Worm (Caenorhabditis elegans) whole organism, mixed stage, embryonic: ENCODE data around the gene T22B7.8.

Source experiments
- blmp-1 ChIP-seq: fragments of 150-350 bp; optimal IDR thresholded peaks from 2 replicates; lab custom pipeline; 2014; ENCODE audit warnings: missing biosample characterization, missing genetic modification characterization
- drap-1 ChIP-seq: fragments of 200-800 bp; sonication (Bioruptor generic); optimal IDR thresholded peaks from 3 replicates; lab custom pipeline; 2018; ENCODE audit warnings: mild to moderate bottlenecking, missing genetic modification characterization, missing compliant biosample characterization
- lin-13 ChIP-seq: fragments of 150-350 bp; optimal IDR thresholded peaks from 2 replicates; lab custom pipeline; 2014; ENCODE audit warnings: missing biosample characterization, missing genetic modification characterization
- lsy-2 ChIP-seq: fragments of 150-350 bp; optimal IDR thresholded peaks from 2 replicates; lab custom pipeline; 2014; ENCODE audit warnings: missing biosample characterization, missing genetic modification characterization
- mab-5 ChIP-seq: fragments of 150-350 bp; optimal IDR thresholded peaks from 2 replicates; lab custom pipeline; 2014; ENCODE audit warnings: missing biosample characterization, missing genetic modification characterization
- nhr-12 ChIP-seq: fragments of 150-350 bp; optimal IDR thresholded peaks from 2 replicates; lab custom pipeline; 2014; ENCODE audit warnings: missing biosample characterization, missing genetic modification characterization
- nhr-28 ChIP-seq: fragments of 150-350 bp; optimal IDR thresholded peaks from 2 replicates; lab custom pipeline; 2014; ENCODE audit warnings: missing biosample characterization, missing genetic modification characterization
- nhr-76 ChIP-seq: sonication (generic microtip); optimal IDR thresholded peaks from 2 replicates; lab custom pipeline; 2017; ENCODE audit warnings: missing biosample characterization, missing genetic modification characterization
- snpc-4 ChIP-seq: fragments of 150-350 bp; optimal IDR thresholded peaks from 2 replicates; lab custom pipeline; 2014; ENCODE audit warnings: missing biosample characterization, missing genetic modification characterization
- ztf-11 ChIP-seq: fragments of 150-350 bp; optimal IDR thresholded peaks from 2 replicates; lab custom pipeline; 2014; ENCODE audit warnings: missing biosample characterization, missing genetic modification characterization

ce11 chrX:5603338-5603816 is 28.3 kb upstream of the T22B7.8 start, which contains the start of gene F14D12.1:
- no peak for TF ChIP-seq nhr-76 (tag; lab: Kevin White, UChicago)
- no peak for TF ChIP-seq ztf-11 (tag; lab: Kevin White, UChicago)
- TF ChIP-seq nhr-28, result no peak
- TF ChIP-seq snpc-4 (tag; lab: Kevin White, UChicago), result no peak
- TF ChIP-seq lsy-2 (tag; lab: Kevin White, UChicago), result no peak
- no peak for TF ChIP-seq blmp-1 (tag; lab: Kevin White, UChicago)
- TF ChIP-seq drap-1 (GFP tag; lab: Kevin White, UChicago), result no peak
- TF ChIP-seq nhr-12 (tag; lab: Kevin White, UChicago), result no peak
- no peak for TF ChIP-seq mab-5 (tag; lab: Kevin White, UChicago)
- TF ChIP-seq lin-13 (tag; lab: Kevin White, UChicago), result no peak
